Fruit fly (Drosophila melanogaster): ENCODE measurements around the gene Megf8.

Gene Megf8

DNA sequence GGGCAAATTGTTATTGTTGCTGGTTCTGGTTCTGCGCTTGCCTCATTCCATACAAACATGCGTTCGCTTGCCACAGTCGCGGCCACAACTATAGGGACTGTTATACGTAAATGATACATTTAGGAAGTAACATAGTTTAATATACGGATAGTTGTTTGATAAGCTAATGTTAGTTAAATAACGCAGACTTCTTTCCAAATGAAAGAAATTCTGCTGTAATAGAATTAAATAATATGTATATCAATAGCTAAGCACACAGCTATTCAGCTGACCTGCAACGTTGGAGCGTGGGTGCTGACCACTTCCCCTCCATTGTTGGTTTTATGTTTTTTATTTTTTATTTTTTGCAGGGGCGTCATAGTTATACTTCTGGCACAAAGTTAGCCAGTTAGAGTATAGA, 8.5 kb upstream of the Megf8 start (continued):
- TF ChIP-seq OdsH (GFP tag; optimal IDR thresholded peaks at IDR 0.05) (peak; percentile 69), ss (GFP tag; optimal IDR thresholded peaks at IDR 0.05) (peak in 1 of 2 experiments; percentile 52), CG1621 (tag; optimal IDR thresholded peaks at IDR 0.05) (peak; percentile 41), net (GFP tag; optimal IDR thresholded peaks at IDR 0.05) (peak; percentile 65), CG11294 (GFP tag; IDR thresholded peaks at IDR 0.05) (peak; percentile 47; the same call in 1 of the 2 replicates), dsx (GFP tag; optimal IDR thresholded peaks at IDR 0.05; ENCODE audit: poor library complexity, severe bottlenecking) (peak; percentile 57), fkh (GFP tag; optimal IDR thresholded peaks at IDR 0.05) (no peak), CG16779 (tag; optimal IDR thresholded peaks at IDR 0.05) (no peak), svp (GFP tag) (no peak), Blimp-1 (GFP tag; optimal IDR thresholded peaks at IDR 0.05) (no peak), lz (GFP tag; optimal IDR thresholded peaks at IDR 0.05) (peak; percentile 31), CG10631 (GFP tag; optimal IDR thresholded peaks at IDR 0.05) (peak; percentile 51), achi (GFP tag; optimal IDR thresholded peaks at IDR 0.05) (peak; percentile 62), CG7368 (GFP tag; optimal IDR thresholded peaks at IDR 0.05) (peak; percentile 34)

DNA sequence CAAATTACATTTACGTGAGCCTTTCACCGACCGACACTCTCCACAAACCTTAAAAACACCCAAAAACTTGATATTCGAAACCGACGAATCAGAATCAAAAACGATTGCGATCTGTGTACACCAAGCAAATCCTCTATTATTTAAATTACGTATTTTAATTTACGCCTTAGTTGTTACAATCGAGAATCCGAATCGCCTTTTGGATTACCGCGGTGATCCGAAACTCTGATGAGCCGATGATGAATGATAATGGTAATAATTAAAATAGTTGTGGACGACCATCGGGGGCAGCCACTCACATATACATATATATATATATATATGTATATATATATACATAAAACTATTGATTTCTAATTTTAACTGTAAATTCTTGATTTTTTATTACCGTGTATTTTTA, 3.6 kb upstream of the Megf8 start, which contains the start of gene CG7367:
TSS of gene CG7367 (minus strand) at position 101 of the 400 bp plus-strand sequence.
- no peak for TF ChIP-seq fkh (GFP tag; optimal IDR thresholded peaks at IDR 0.05)
- TF ChIP-seq CG32006 (GFP tag; optimal IDR thresholded peaks at IDR 0.05) = no peak
- TF ChIP-seq CG8119 (GFP tag; IDR thresholded peaks at IDR 0.05) = no peak
- TF ChIP-seq CG6792 (GFP tag; optimal IDR thresholded peaks at IDR 0.05) = no peak
- no peak for TF ChIP-seq esn (GFP tag; optimal IDR thresholded peaks at IDR 0.05)
- TF ChIP-seq CG6808 (GFP tag; optimal IDR thresholded peaks at IDR 0.05) = no peak
- no peak for TF ChIP-seq dac (GFP tag; optimal IDR thresholded peaks at IDR 0.05)
- TF ChIP-seq net (GFP tag; optimal IDR thresholded peaks at IDR 0.05) = no peak
- no peak for TF ChIP-seq svp (GFP tag)
- no peak for TF ChIP-seq CG9139 (GFP tag; optimal IDR thresholded peaks at IDR 0.05)
- no peak for TF ChIP-seq CG31627 (GFP tag; optimal IDR thresholded peaks at IDR 0.05)
- TF ChIP-seq CG6854 (GFP tag; optimal IDR thresholded peaks at IDR 0.05) = no peak
- no peak for TF ChIP-seq Eip75B (GFP tag; optimal IDR thresholded peaks at IDR 0.05)
- no peak for TF ChIP-seq CG16779 (tag; optimal IDR thresholded peaks at IDR 0.05)
- TF ChIP-seq Sox14 (GFP tag; optimal IDR thresholded peaks at IDR 0.05) = no peak
- TF ChIP-seq Smox (GFP tag; optimal IDR thresholded peaks at IDR 0.05) = no peak
- TF ChIP-seq topi (GFP tag; optimal IDR thresholded peaks at IDR 0.05) = no peak

DNA sequence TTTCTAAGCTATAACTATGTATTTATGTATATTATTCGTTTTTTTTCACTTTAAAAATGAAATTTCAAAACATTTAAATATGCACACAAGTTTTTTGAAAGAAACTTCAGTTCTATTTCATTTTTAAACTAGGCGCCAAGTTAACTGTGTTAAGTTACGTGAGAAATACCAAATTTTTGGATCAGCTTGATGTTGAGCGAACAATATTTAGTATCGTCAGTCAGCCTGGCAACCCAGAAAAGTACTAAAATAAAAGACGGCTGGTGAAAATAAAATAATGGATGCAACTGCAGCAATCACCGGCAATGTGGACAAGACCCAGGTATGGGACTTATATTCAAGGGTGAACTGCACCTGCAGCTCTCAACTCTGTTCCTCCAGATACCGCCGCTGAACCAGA, 2.4 kb upstream of the Megf8 start, which contains the start of gene CCDC53:
TSS of gene CCDC53 (plus strand) at position 235 of the 400 bp plus-strand sequence.
- TF ChIP-seq cyc (GFP tag; optimal IDR thresholded peaks at IDR 0.05) = no peak
- no peak for TF ChIP-seq CG11902 (GFP tag; optimal IDR thresholded peaks at IDR 0.05)
- TF ChIP-seq CG8319 (GFP tag; optimal IDR thresholded peaks at IDR 0.05) = no peak
- no peak for TF ChIP-seq Gug (GFP tag; IDR thresholded peaks at IDR 0.05)
- TF ChIP-seq CG15336 (GFP tag; IDR thresholded peaks at IDR 0.05) = no peak
- no peak for TF ChIP-seq spab (GFP tag; optimal IDR thresholded peaks at IDR 0.05)
- no peak for TF ChIP-seq Ets21C (GFP tag; optimal IDR thresholded peaks at IDR 0.05)
- no peak for TF ChIP-seq CG6276 (GFP tag; optimal IDR thresholded peaks at IDR 0.05)
- no peak for TF ChIP-seq CG6163 (GFP tag; IDR thresholded peaks at IDR 0.05)
- TF ChIP-seq Eip78C (GFP tag) = no peak
- no peak for TF ChIP-seq CG1621 (tag; optimal IDR thresholded peaks at IDR 0.05)
- TF ChIP-seq Eip75B (GFP tag; optimal IDR thresholded peaks at IDR 0.05) = no peak
- TF ChIP-seq achi (GFP tag; optimal IDR thresholded peaks at IDR 0.05) = no peak
- TF ChIP-seq CG10669 (GFP tag; optimal IDR thresholded peaks at IDR 0.05) = no peak
- TF ChIP-seq Hr39 (GFP tag; optimal IDR thresholded peaks at IDR 0.05) = no peak
- TF ChIP-seq topi (GFP tag; optimal IDR thresholded peaks at IDR 0.05) = no peak

All from whole organism, prepupa.